Fruit fly (Drosophila melanogaster) whole organism, wandering third instar larva: Measurements from ENCODE around the gene eRF1.

Source experiments
- CG9705 ChIP-seq: fragments of 200-800 bp; sonication (Bioruptor generic); optimal IDR thresholded peaks from 2 replicates; lab custom pipeline; 2018; ENCODE audit warnings: missing biosample characterization, mild to moderate bottlenecking, missing genetic modification characterization
- Hnf4 ChIP-seq: fragments of 200-800 bp; sonication (Bioruptor generic); optimal IDR thresholded peaks from 2 replicates; lab custom pipeline; 2016; ENCODE audit warnings: missing biosample characterization, mild to moderate bottlenecking, missing genetic modification characterization
- Hr78 ChIP-seq: fragments of >200 bp; optimal IDR thresholded peaks from 2 replicates; lab custom pipeline; 2017; ENCODE audit warnings: missing biosample characterization, missing genetic modification characterization
- Rel ChIP-seq, 2 experiments: fragments of 200-800 bp; sonication (Bioruptor generic) in 1 of 2; optimal IDR thresholded peaks; 2 replicates in 1 of 2; 3 replicates in 1 of 2; lab custom pipeline; 2016 to 2019; ENCODE audit warnings: mild to moderate bottlenecking in 2 of 2, missing biosample characterization in 2 of 2, missing genetic modification characterization in 2 of 2, moderate library complexity in 1 of 2
- br ChIP-seq: fragments of 200-800 bp; sonication (Bioruptor generic); optimal IDR thresholded peaks from 2 replicates; lab custom pipeline; 2016; ENCODE audit warnings: missing biosample characterization, missing genetic modification characterization
- dmrt93B ChIP-seq: fragments of 200-800 bp; sonication (Bioruptor generic); optimal IDR thresholded peaks from 2 replicates; lab custom pipeline; 2018; ENCODE audit warnings: missing biosample characterization, mild to moderate bottlenecking, missing genetic modification characterization
- foxo ChIP-seq, 2 experiments: fragments of 200-800 bp; sonication (Bioruptor generic); optimal IDR thresholded peaks; 2 replicates in 1 of 2; 3 replicates in 1 of 2; lab custom pipeline; 2016 to 2017; ENCODE audit warnings: missing biosample characterization in 2 of 2, missing genetic modification characterization in 2 of 2
- psq ChIP-seq: fragments of 200-800 bp; sonication (Bioruptor generic); optimal IDR thresholded peaks from 3 replicates; lab custom pipeline; 2017; ENCODE audit warnings: missing biosample characterization, mild to moderate bottlenecking, missing genetic modification characterization, moderate library complexity
- sv ChIP-seq: fragments of 200-800 bp; sonication (Bioruptor generic); optimal IDR thresholded peaks from 3 replicates; lab custom pipeline; 2016; ENCODE audit warnings: missing biosample characterization, missing genetic modification characterization

DNA sequence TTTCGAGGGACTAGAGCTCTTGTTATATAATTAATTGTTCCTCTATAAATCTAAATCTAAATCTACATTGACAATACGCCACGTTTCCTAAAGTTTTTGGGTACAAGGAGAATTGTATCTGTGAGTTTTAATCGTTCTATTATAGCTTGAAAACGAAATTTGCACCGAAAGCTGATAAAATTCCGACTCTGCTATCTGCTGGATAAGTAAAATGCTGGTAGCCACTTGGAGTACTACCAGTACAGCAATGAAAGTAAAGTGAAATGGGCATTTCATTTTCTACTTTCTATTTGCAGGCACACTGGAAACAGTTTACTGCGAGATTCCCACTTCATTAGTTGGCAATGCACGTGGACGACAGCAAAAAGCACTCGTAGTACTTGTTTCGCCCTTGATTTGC lies 5.0 kb downstream of the eRF1 start, which contains the start of gene CG5618:
- TF ChIP-seq psq (GFP tag; lab: Kevin White, UChicago), result no peak
- TF ChIP-seq CG9705 (GFP tag; lab: Kevin White, UChicago), result no peak
- TF ChIP-seq Rel (GFP tag; optimal IDR thresholded peaks at IDR 0.05; lab: Kevin White, UChicago), result no peak
- no peak for TF ChIP-seq Rel (tag; optimal IDR thresholded peaks at IDR 0.05; lab: Kevin White, UChicago)
- no peak for TF ChIP-seq Hnf4
- no peak for TF ChIP-seq sv (GFP tag; lab: Kevin White, UChicago)
- no peak for TF ChIP-seq foxo (GFP tag; optimal IDR thresholded peaks at IDR 0.05; lab: Kevin White, UChicago)
- no peak for TF ChIP-seq Hr78
- TF ChIP-seq dmrt93B (GFP tag; lab: Kevin White, UChicago), result no peak
- TF ChIP-seq br (GFP tag; lab: Kevin White, UChicago), result no peak
